Fruit fly (Drosophila melanogaster) whole organism, embryonic: ENCODE measurements around the gene dnc.

Experiments used
- Atf-2 ChIP-seq: fragments of 200-800 bp; sonication (Bioruptor generic); optimal IDR thresholded peaks from 2 replicates; lab custom pipeline; 2016; ENCODE audit warnings: missing biosample characterization, missing genetic modification characterization
- CG10462 ChIP-seq: fragments of 200-800 bp; sonication (Bioruptor generic); optimal IDR thresholded peaks from 2 replicates; lab custom pipeline; 2016; ENCODE audit warnings: missing biosample characterization, missing genetic modification characterization
- CG42726 ChIP-seq: fragments of 200-800 bp; sonication (Bioruptor generic); IDR thresholded peaks from 2 replicates; pipeline ENCODE4 v1.3.6; 2022; ENCODE audit warnings: missing biosample characterization, missing genetic modification characterization; ENCODE audit not compliant: partially characterized antibody
- CG43689 ChIP-seq: fragments of 200-800 bp; sonication (Bioruptor generic); IDR thresholded peaks from 2 replicates; pipeline ENCODE4 v1.3.6; 2022; ENCODE audit warnings: missing biosample characterization, missing genetic modification characterization
- CG6689 ChIP-seq: fragments of 200-800 bp; sonication (Bioruptor generic); IDR thresholded peaks from 2 replicates; pipeline ENCODE4 v1.3.6; 2022; ENCODE audit warnings: missing biosample characterization, missing genetic modification characterization
- MBD-R2 ChIP-seq: fragments of 200-800 bp; sonication (Bioruptor generic); IDR thresholded peaks from 2 replicates; pipeline ENCODE4 v1.3.6; 2022; ENCODE audit warnings: missing biosample characterization, missing genetic modification characterization
- cato ChIP-seq: fragments of 200-800 bp; sonication (Bioruptor generic); optimal IDR thresholded peaks from 2 replicates; lab custom pipeline; 2016; ENCODE audit warnings: missing biosample characterization, missing genetic modification characterization, borderline replicate concordance

dm6 chrX:3158620-3159019, 17.6 kb upstream of the dnc start:
- TF ChIP-seq CG43689 (no peak), Atf-2 (GFP tag; lab: Kevin White, UChicago) (no peak), CG42726 (GFP tag; lab: Robert Waterston, UW) (no peak), cato (GFP tag; lab: Kevin White, UChicago) (no peak), CG10462 (GFP tag; lab: Kevin White, UChicago) (no peak), CG6689 (GFP tag; lab: Robert Waterston, UW) (no peak), MBD-R2 (GFP tag; lab: Robert Waterston, UW) (no peak)
